Worm (Caenorhabditis elegans) whole organism, midembryonic: ENCODE results near the gene F53A3.7.

Experiments used
- cog-1 ChIP-seq: sonication (generic microtip); optimal IDR thresholded peaks from 2 replicates; lab custom pipeline; 2016; ENCODE audit warnings: missing genetic modification characterization, missing compliant biosample characterization
- med-1 ChIP-seq: sonication (generic microtip); optimal IDR thresholded peaks from 2 replicates; lab custom pipeline; 2017; ENCODE audit warnings: missing genetic modification characterization, mild to moderate bottlenecking, missing compliant biosample characterization, antibody characterized with exemption, missing genetic modification reagents; ENCODE audit not compliant: insufficient read depth
- tab-1 ChIP-seq: fragments of 200-800 bp; sonication (Bioruptor generic); IDR thresholded peaks from 2 replicates; pipeline ENCODE4 v1.3.6; 2022; ENCODE audit warnings: missing genetic modification characterization, missing compliant biosample characterization

DNA sequence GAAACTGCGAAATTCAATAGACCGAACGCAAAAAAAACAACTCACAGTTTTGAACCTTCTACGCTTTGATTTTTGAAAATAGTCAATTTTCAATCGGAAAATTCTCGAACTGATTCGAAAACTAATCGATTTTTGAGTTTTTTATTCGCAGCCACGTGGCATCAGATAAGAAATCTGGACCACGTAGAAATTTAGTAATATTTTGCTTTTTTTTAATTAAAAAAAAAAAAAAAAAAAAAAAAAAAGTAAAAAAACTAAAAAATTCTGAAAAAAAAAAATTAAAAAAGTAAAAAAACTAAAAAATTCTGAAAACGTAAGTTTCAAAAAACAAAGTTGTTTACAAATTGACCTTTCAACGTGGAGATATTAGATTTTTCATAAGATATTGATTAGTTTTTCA is 25.3 kb downstream of the F53A3.7 start, which contains the start of gene R155.3:
- TF ChIP-seq med-1 (GFP tag; lab: Kevin White, UChicago) (no peak), cog-1 (tag; lab: Kevin White, UChicago) (no peak), tab-1 (GFP tag; lab: Robert Waterston, UW) (no peak)
